Worm (Caenorhabditis elegans): Measurements from ENCODE around the gene rol-6.

rol-6 gene

ce11 chrII:8744555-8745448 lies 12.0 kb downstream of the rol-6 start:
- no peak for TF ChIP-seq nhr-232 (tag; optimal IDR thresholded peaks at IDR 0.05)
- no peak for TF ChIP-seq ets-4 (tag; optimal IDR thresholded peaks at IDR 0.05)
- TF ChIP-seq ceh-30 (tag; optimal IDR thresholded peaks at IDR 0.05), result no peak
- TF ChIP-seq sdc-2 (tag; optimal IDR thresholded peaks at IDR 0.05), result no peak
- TF ChIP-seq hlh-8 (tag; optimal IDR thresholded peaks at IDR 0.05), result no peak
- TF ChIP-seq madf-2 (tag; optimal IDR thresholded peaks at IDR 0.05), result no peak
- TF ChIP-seq pha-4 (tag; optimal IDR thresholded peaks at IDR 0.05), result no peak
- no peak for TF ChIP-seq tbx-2 (tag; optimal IDR thresholded peaks at IDR 0.05)
- no peak for TF ChIP-seq ref-2 (tag; optimal IDR thresholded peaks at IDR 0.05)
- TF ChIP-seq npax-4 (tag; optimal IDR thresholded peaks at IDR 0.05), result no peak
- no peak for TF ChIP-seq odd-2 (tag; optimal IDR thresholded peaks at IDR 0.05)
- TF ChIP-seq ceh-31 (tag; optimal IDR thresholded peaks at IDR 0.05), result no peak
- no peak for TF ChIP-seq fkh-6 (tag; optimal IDR thresholded peaks at IDR 0.05)

- TF ChIP-seq ceh-6 (GFP tag; optimal IDR thresholded peaks at IDR 0.05) (no peak), ztf-16 (tag; optimal IDR thresholded peaks at IDR 0.05) (no peak), sdc-2 (tag; optimal IDR thresholded peaks at IDR 0.05) (no peak), unc-3 (GFP tag; conservative IDR thresholded peaks at IDR 0.05) (no peak), unc-3 (tag; optimal IDR thresholded peaks at IDR 0.05) (no peak), ceh-31 (tag; optimal IDR thresholded peaks at IDR 0.05) (no peak), syd-9 (tag; optimal IDR thresholded peaks at IDR 0.05) (no peak), zip-5 (tag; optimal IDR thresholded peaks at IDR 0.05) (no peak), ceh-34 (tag; optimal IDR thresholded peaks at IDR 0.05) (no peak)
Observed at ce11 chrII:8745449-8746297, 12.8 kb downstream of the rol-6 start.

- TF ChIP-seq unc-86 (tag; optimal IDR thresholded peaks at IDR 0.05), result no peak
- TF ChIP-seq dve-1 (tag; optimal IDR thresholded peaks at IDR 0.05), result no peak
- TF ChIP-seq ceh-24 (tag; optimal IDR thresholded peaks at IDR 0.05), result no peak
- TF ChIP-seq nfya-1 (tag; optimal IDR thresholded peaks at IDR 0.05), result no peak
- no peak for TF ChIP-seq ceh-34 (tag; optimal IDR thresholded peaks at IDR 0.05)
- TF ChIP-seq tbx-7 (tag; optimal IDR thresholded peaks at IDR 0.05), result no peak
- TF ChIP-seq ceh-18 (tag; optimal IDR thresholded peaks at IDR 0.05), result no peak
- no peak for TF ChIP-seq elt-4 (tag; optimal IDR thresholded peaks at IDR 0.05)
- TF ChIP-seq ceh-6 (GFP tag; optimal IDR thresholded peaks at IDR 0.05), result no peak
- TF ChIP-seq ztf-16 (tag; optimal IDR thresholded peaks at IDR 0.05), result no peak
- TF ChIP-seq tbx-2 (tag; optimal IDR thresholded peaks at IDR 0.05), result no peak
- TF ChIP-seq hlh-15 (tag; optimal IDR thresholded peaks at IDR 0.05), result no peak
- no peak for TF ChIP-seq C38D4.7 (GFP tag; optimal IDR thresholded peaks at IDR 0.05)
- TF ChIP-seq ceh-2 (tag; optimal IDR thresholded peaks at IDR 0.05), result no peak
- no peak for TF ChIP-seq mec-3 (tag; optimal IDR thresholded peaks at IDR 0.05; ENCODE audit: borderline replicate concordance)
- TF ChIP-seq hlh-13 (GFP tag; optimal IDR thresholded peaks at IDR 0.05), result no peak
- TF ChIP-seq pqm-1 (tag; optimal IDR thresholded peaks at IDR 0.05), result no peak
- no peak for TF ChIP-seq syd-9 (tag; optimal IDR thresholded peaks at IDR 0.05)
- no peak for TF ChIP-seq F13H6.1 (tag; optimal IDR thresholded peaks at IDR 0.05)
Observed at ce11 chrII:8746298-8746775, 13.5 kb downstream of the rol-6 start.

Measured in whole organism, late embryonic.